Fruit fly (Drosophila melanogaster) Kc167 (cell line): Measurements from ENCODE around the gene Sgf11.

Experiments used
- h ChIP-seq: fragments of >200 bp; optimal IDR thresholded peaks from 3 replicates; lab custom pipeline; 2018; ENCODE audit warnings: missing external identifiers
- insv ChIP-seq: fragments of >200 bp; optimal IDR thresholded peaks from 3 replicates; lab custom pipeline; 2018; ENCODE audit warnings: missing external identifiers
- ttk ChIP-seq: sonication (Bioruptor generic); optimal IDR thresholded peaks from 2 replicates; lab custom pipeline; 2017; ENCODE audit warnings: missing external identifiers

- TF ChIP-seq insv (no peak), h (lab: Kevin White, UChicago) (no peak), ttk (lab: Kevin White, UChicago) (no peak)
Observed at dm6 chr3L:18683846-18684245, 2.2 kb upstream of the Sgf11 start, which contains the start of gene Chmp1.
